Worm (Caenorhabditis elegans) whole organism, L4 larva: Measurements from ENCODE around the gene cct-1.

Experiments used
- F26F4.8 ChIP-seq: fragments of 200-800 bp; sonication (Bioruptor generic); conservative IDR thresholded peaks from 2 replicates; pipeline ENCODE4 v1.3.6; 2022; ENCODE audit warnings: missing genetic modification characterization, missing compliant biosample characterization
- T26A8.4 ChIP-seq: fragments of 200-800 bp; sonication (Bioruptor generic); IDR thresholded peaks from 2 replicates; pipeline ENCODE4 v1.3.6; 2022; ENCODE audit warnings: missing genetic modification characterization, missing compliant biosample characterization
- arid-1 ChIP-seq: fragments of 200-800 bp; sonication (Bioruptor generic); conservative IDR thresholded peaks from 2 replicates; pipeline ENCODE4 v1.3.6; 2022; ENCODE audit warnings: missing genetic modification reagents, missing genetic modification characterization, missing compliant biosample characterization
- ceh-28 ChIP-seq: fragments of 150-350 bp; optimal IDR thresholded peaks from 2 replicates; lab custom pipeline; 2014; ENCODE audit warnings: missing biosample characterization, missing genetic modification reagents, missing genetic modification characterization
- ceh-62 ChIP-seq: sonication (generic microtip); optimal IDR thresholded peaks from 2 replicates; lab custom pipeline; 2017; ENCODE audit warnings: missing biosample characterization, missing genetic modification characterization
- dmd-9 ChIP-seq: fragments of 200-800 bp; sonication (Bioruptor generic); IDR thresholded peaks from 2 replicates; pipeline ENCODE4 v1.3.6; 2022; ENCODE audit warnings: missing genetic modification reagents, missing genetic modification characterization, missing compliant biosample characterization
- dpl-1 ChIP-seq: fragments of 150-350 bp; optimal IDR thresholded peaks from 2 replicates; lab custom pipeline; 2014; ENCODE audit warnings: missing biosample characterization, missing genetic modification reagents, missing genetic modification characterization
- egl-27 ChIP-seq: sonication (generic microtip); optimal IDR thresholded peaks from 3 replicates; lab custom pipeline; 2017; ENCODE audit warnings: missing biosample characterization, missing genetic modification reagents, missing genetic modification characterization
- nhr-102 ChIP-seq: sonication (generic microtip); optimal IDR thresholded peaks from 2 replicates; lab custom pipeline; 2016; ENCODE audit warnings: mild to moderate bottlenecking, missing genetic modification characterization, moderate library complexity, missing compliant biosample characterization
- nhr-41 ChIP-seq: fragments of 200-800 bp; sonication (Bioruptor generic); IDR thresholded peaks from 2 replicates; pipeline ENCODE4 v1.3.6; 2022; ENCODE audit warnings: missing genetic modification reagents, missing genetic modification characterization, missing compliant biosample characterization
- zip-11 ChIP-seq: fragments of 200-800 bp; sonication (Bioruptor generic); IDR thresholded peaks from 2 replicates; pipeline ENCODE4 v1.3.6; 2022; ENCODE audit warnings: missing genetic modification characterization, missing compliant biosample characterization

DNA sequence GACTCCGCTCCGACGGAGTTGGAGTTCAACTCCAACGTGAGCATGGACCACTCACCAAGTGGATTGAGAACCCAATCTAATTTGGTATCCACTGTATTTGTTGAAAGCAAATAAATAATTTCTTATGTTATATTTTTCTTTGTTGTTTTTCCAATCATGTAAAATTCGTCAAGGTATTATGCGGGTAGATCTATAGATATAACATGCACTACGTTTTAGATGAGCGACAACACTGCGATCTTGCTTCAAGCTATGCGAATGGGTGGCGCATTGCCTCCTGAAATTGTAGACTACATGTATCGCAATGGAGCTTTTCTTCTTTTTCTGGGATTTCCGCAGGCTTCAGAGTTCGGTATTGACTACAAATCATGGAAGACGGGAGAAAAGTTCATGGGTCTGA lies 40.7 kb upstream of the cct-1 start, which contains the start of gene F10B5.2:
- TF ChIP-seq F26F4.8 (GFP tag; lab: Robert Waterston, UW), result 0 out of 2 replicates have a peak, but pooled peaks have one; percentile 48
- TF ChIP-seq egl-27, result no peak
- no peak for TF ChIP-seq ceh-62 (tag; lab: Kevin White, UChicago)
- TF ChIP-seq ceh-28 (tag; lab: Kevin White, UChicago), result no peak
- TF ChIP-seq T26A8.4, result no peak
- TF ChIP-seq zip-11, result no peak
- 0 out of 2 replicates have a peak, but pooled peaks have one; percentile 54 for TF ChIP-seq arid-1
- TF ChIP-seq dmd-9 (GFP tag; lab: Robert Waterston, UW), result no peak
- TF ChIP-seq nhr-102 (tag; lab: Kevin White, UChicago), result no peak
- no peak for TF ChIP-seq nhr-41 (GFP tag; lab: Robert Waterston, UW)
- TF ChIP-seq dpl-1, result no peak
